Worm (Caenorhabditis elegans): ENCODE measurements around the gene mltn-13.

ce11 chrX:4400296-4400695 lies 47.9 kb downstream of the mltn-13 start:
- TF ChIP-seq ceh-9 (tag; optimal IDR thresholded peaks at IDR 0.05) (no peak), pax-1 (tag; optimal IDR thresholded peaks at IDR 0.05) (no peak), nfya-1 (tag; optimal IDR thresholded peaks at IDR 0.05) (no peak), tbx-2 (tag; optimal IDR thresholded peaks at IDR 0.05) (no peak), elt-2 (tag; optimal IDR thresholded peaks at IDR 0.05) (no peak), ets-4 (tag; optimal IDR thresholded peaks at IDR 0.05) (no peak), K09A11.1 (tag; optimal IDR thresholded peaks at IDR 0.05; ENCODE audit: insufficient read depth) (no peak), npax-4 (tag; optimal IDR thresholded peaks at IDR 0.05) (no peak)

Data from whole organism, late embryonic.